Worm (Caenorhabditis elegans) whole organism, late embryonic: ENCODE data around the gene R09F10.8.

Source experiments
- F13H6.1 ChIP-seq: sonication (generic microtip); optimal IDR thresholded peaks from 2 replicates; lab custom pipeline; 2016; ENCODE audit warnings: missing genetic modification characterization, missing compliant biosample characterization
- K02D7.2 ChIP-seq: sonication (generic microtip); optimal IDR thresholded peaks from 2 replicates; lab custom pipeline; 2017; ENCODE audit warnings: mild to moderate bottlenecking, missing genetic modification characterization, missing compliant biosample characterization
- ceh-14 ChIP-seq: sonication (generic microtip); optimal IDR thresholded peaks from 2 replicates; lab custom pipeline; 2016; ENCODE audit warnings: missing genotype, missing genetic modification characterization, missing compliant biosample characterization
- ceh-18 ChIP-seq: sonication (generic microtip); optimal IDR thresholded peaks from 2 replicates; lab custom pipeline; 2016; ENCODE audit warnings: missing genetic modification characterization, missing compliant biosample characterization
- ceh-30 ChIP-seq: fragments of 150-350 bp; optimal IDR thresholded peaks from 2 replicates; lab custom pipeline; 2014; ENCODE audit warnings: missing biosample characterization, missing genetic modification characterization
- ceh-48 ChIP-seq: sonication (generic microtip); optimal IDR thresholded peaks from 2 replicates; lab custom pipeline; 2016; ENCODE audit warnings: missing genetic modification characterization, inconsistent platforms, missing compliant biosample characterization
- dmd-4 ChIP-seq: sonication (generic microtip); optimal IDR thresholded peaks from 2 replicates; lab custom pipeline; 2016; ENCODE audit warnings: borderline replicate concordance, missing genetic modification characterization, missing compliant biosample characterization
- elt-2 ChIP-seq: sonication (generic microtip); optimal IDR thresholded peaks from 2 replicates; lab custom pipeline; 2016; ENCODE audit warnings: missing genetic modification reagents, missing genetic modification characterization, missing compliant biosample characterization
- fkh-10 ChIP-seq: fragments of 150-350 bp; optimal IDR thresholded peaks from 2 replicates; lab custom pipeline; 2014; ENCODE audit warnings: missing biosample characterization, missing genetic modification reagents, missing genetic modification characterization
- nhr-11 ChIP-seq: fragments of 150-350 bp; optimal IDR thresholded peaks from 2 replicates; lab custom pipeline; 2014; ENCODE audit warnings: missing biosample characterization, missing genetic modification characterization
- odd-2 ChIP-seq: sonication (generic microtip); optimal IDR thresholded peaks from 2 replicates; lab custom pipeline; 2017; ENCODE audit warnings: antibody characterized with exemption, mild to moderate bottlenecking, missing genetic modification characterization, missing compliant biosample characterization
- rnt-1 ChIP-seq: sonication (generic microtip); optimal IDR thresholded peaks from 2 replicates; lab custom pipeline; 2016; ENCODE audit warnings: missing genetic modification characterization, missing compliant biosample characterization
- sox-2 ChIP-seq: fragments of 200-800 bp; sonication (Bioruptor generic); IDR thresholded peaks from 2 replicates; pipeline ENCODE4 v1.3.6; 2022; ENCODE audit warnings: missing genetic modification reagents, missing genetic modification characterization, missing compliant biosample characterization
- tbx-2 ChIP-seq: sonication (generic microtip); optimal IDR thresholded peaks from 2 replicates; lab custom pipeline; 2016; ENCODE audit warnings: missing genetic modification characterization, missing compliant biosample characterization

- no peak for TF ChIP-seq ceh-18 (tag; lab: Kevin White, UChicago)
- TF ChIP-seq ceh-14 (tag; lab: Kevin White, UChicago) = no peak
- TF ChIP-seq rnt-1 (tag; lab: Kevin White, UChicago) = no peak
- no peak for TF ChIP-seq dmd-4 (tag; lab: Kevin White, UChicago)
- no peak for TF ChIP-seq ceh-30 (tag; lab: Kevin White, UChicago)
- TF ChIP-seq odd-2 (tag; lab: Kevin White, UChicago) = no peak
- TF ChIP-seq fkh-10 (GFP tag; lab: Kevin White, UChicago) = no peak
- TF ChIP-seq elt-2 (tag; lab: Kevin White, UChicago) = no peak
- no peak for TF ChIP-seq nhr-11 (tag; lab: Kevin White, UChicago)
- TF ChIP-seq F13H6.1 (tag; lab: Kevin White, UChicago) = no peak
- TF ChIP-seq sox-2 (GFP tag; lab: Robert Waterston, UW) = no peak
- TF ChIP-seq ceh-48 = no peak
- no peak for TF ChIP-seq tbx-2 (tag; lab: Kevin White, UChicago)
- TF ChIP-seq K02D7.2 (tag; lab: Kevin White, UChicago) = no peak
Observed at ce11 chrX:8308491-8308890, 17.8 kb downstream of the R09F10.8 start.
